Worm (Caenorhabditis elegans): Measurements from ENCODE around the gene ufd-3.

ce11 chrII:9891031-9891689, 49.4 kb upstream of the ufd-3 start, which contains the start of gene vgln-1:
- TF ChIP-seq K09A11.1 (tag; optimal IDR thresholded peaks at IDR 0.05; ENCODE audit: insufficient read depth): no peak
- TF ChIP-seq hlh-6 (tag; optimal IDR thresholded peaks at IDR 0.05): no peak
- TF ChIP-seq pqm-1 (tag; optimal IDR thresholded peaks at IDR 0.05): no peak
- no peak for TF ChIP-seq tbx-2 (tag; optimal IDR thresholded peaks at IDR 0.05)
- TF ChIP-seq ceh-9 (tag; optimal IDR thresholded peaks at IDR 0.05): no peak
- no peak for TF ChIP-seq ceh-2 (tag; optimal IDR thresholded peaks at IDR 0.05)
- TF ChIP-seq unc-55 (GFP tag; optimal IDR thresholded peaks at IDR 0.05): no peak
- no peak for TF ChIP-seq ama-1 (optimal IDR thresholded peaks at IDR 0.05)
- TF ChIP-seq nhr-11 (tag; optimal IDR thresholded peaks at IDR 0.05): no peak
- no peak for TF ChIP-seq lim-6 (tag; optimal IDR thresholded peaks at IDR 0.05)
- TF ChIP-seq dve-1 (tag; optimal IDR thresholded peaks at IDR 0.05): no peak
- no peak for TF ChIP-seq madf-2 (tag; optimal IDR thresholded peaks at IDR 0.05)
- no peak for TF ChIP-seq pha-4 (tag; optimal IDR thresholded peaks at IDR 0.05)
- TF ChIP-seq K02D7.2 (tag; optimal IDR thresholded peaks at IDR 0.05): no peak
